Worm (Caenorhabditis elegans) whole organism, late embryonic: Measurements from ENCODE around the gene K02A6.4.
A peak's percentile ranks its signal among the peaks of the same experiment; 100 is the strongest.

Experiments
- C08G9.2 ChIP-seq: sonication (generic microtip); optimal IDR thresholded peaks from 2 replicates; lab custom pipeline; 2016; ENCODE audit warnings: mild to moderate bottlenecking, missing genetic modification characterization, moderate library complexity, missing compliant biosample characterization
- K02D7.2 ChIP-seq: sonication (generic microtip); optimal IDR thresholded peaks from 2 replicates; lab custom pipeline; 2017; ENCODE audit warnings: mild to moderate bottlenecking, missing genetic modification characterization, missing compliant biosample characterization
- ama-1 ChIP-seq: fragments of 150-350 bp; optimal IDR thresholded peaks from 2 replicates; lab custom pipeline; 2014
- ceh-2 ChIP-seq: sonication (generic microtip); optimal IDR thresholded peaks from 2 replicates; lab custom pipeline; 2016; ENCODE audit warnings: missing genotype, missing genetic modification characterization, missing compliant biosample characterization
- ceh-45 ChIP-seq: fragments of 200-800 bp; sonication (Bioruptor generic); IDR thresholded peaks from 2 replicates; pipeline ENCODE4 v1.3.6; 2022; ENCODE audit warnings: missing genetic modification reagents, missing genetic modification characterization, missing compliant biosample characterization
- elt-4 ChIP-seq: sonication (generic microtip); optimal IDR thresholded peaks from 2 replicates; lab custom pipeline; 2016; ENCODE audit warnings: missing genetic modification characterization, missing compliant biosample characterization
- fkh-6 ChIP-seq: sonication (generic microtip); optimal IDR thresholded peaks from 2 replicates; lab custom pipeline; 2016; ENCODE audit warnings: missing genetic modification characterization, missing compliant biosample characterization
- gmeb-2 ChIP-seq: sonication (generic microtip); optimal IDR thresholded peaks from 2 replicates; lab custom pipeline; 2016; ENCODE audit warnings: missing genetic modification characterization, inconsistent platforms, missing compliant biosample characterization
- hlh-6 ChIP-seq: sonication (generic microtip); optimal IDR thresholded peaks from 2 replicates; lab custom pipeline; 2016; ENCODE audit warnings: missing genotype, missing genetic modification characterization, missing compliant biosample characterization
- lim-6 ChIP-seq: sonication (generic microtip); optimal IDR thresholded peaks from 2 replicates; lab custom pipeline; 2016; ENCODE audit warnings: missing genetic modification characterization, missing compliant biosample characterization
- mec-3 ChIP-seq: sonication (generic microtip); optimal IDR thresholded peaks from 2 replicates; lab custom pipeline; 2016; ENCODE audit warnings: borderline replicate concordance, missing genetic modification characterization, missing compliant biosample characterization
- nfya-1 ChIP-seq: sonication (generic microtip); optimal IDR thresholded peaks from 2 replicates; lab custom pipeline; 2017; ENCODE audit warnings: missing genetic modification characterization, mild to moderate bottlenecking, missing compliant biosample characterization, antibody characterized with exemption, moderate library complexity
- npax-4 ChIP-seq: sonication (generic microtip); optimal IDR thresholded peaks from 2 replicates; lab custom pipeline; 2016; ENCODE audit warnings: missing genetic modification characterization, missing compliant biosample characterization
- pha-4 ChIP-seq: fragments of 150-350 bp; optimal IDR thresholded peaks from 2 replicates; lab custom pipeline; 2018; ENCODE audit warnings: missing biosample characterization, missing genetic modification reagents, missing genetic modification characterization
- syd-9 ChIP-seq: sonication (generic microtip); optimal IDR thresholded peaks from 2 replicates; lab custom pipeline; 2016; ENCODE audit warnings: mild to moderate bottlenecking, missing genetic modification characterization, moderate library complexity, missing compliant biosample characterization
- unc-42 ChIP-seq: sonication (generic microtip); optimal IDR thresholded peaks from 2 replicates; lab custom pipeline; 2016; ENCODE audit warnings: missing genotype, missing genetic modification characterization, missing compliant biosample characterization

The K02A6.4 gene

DNA sequence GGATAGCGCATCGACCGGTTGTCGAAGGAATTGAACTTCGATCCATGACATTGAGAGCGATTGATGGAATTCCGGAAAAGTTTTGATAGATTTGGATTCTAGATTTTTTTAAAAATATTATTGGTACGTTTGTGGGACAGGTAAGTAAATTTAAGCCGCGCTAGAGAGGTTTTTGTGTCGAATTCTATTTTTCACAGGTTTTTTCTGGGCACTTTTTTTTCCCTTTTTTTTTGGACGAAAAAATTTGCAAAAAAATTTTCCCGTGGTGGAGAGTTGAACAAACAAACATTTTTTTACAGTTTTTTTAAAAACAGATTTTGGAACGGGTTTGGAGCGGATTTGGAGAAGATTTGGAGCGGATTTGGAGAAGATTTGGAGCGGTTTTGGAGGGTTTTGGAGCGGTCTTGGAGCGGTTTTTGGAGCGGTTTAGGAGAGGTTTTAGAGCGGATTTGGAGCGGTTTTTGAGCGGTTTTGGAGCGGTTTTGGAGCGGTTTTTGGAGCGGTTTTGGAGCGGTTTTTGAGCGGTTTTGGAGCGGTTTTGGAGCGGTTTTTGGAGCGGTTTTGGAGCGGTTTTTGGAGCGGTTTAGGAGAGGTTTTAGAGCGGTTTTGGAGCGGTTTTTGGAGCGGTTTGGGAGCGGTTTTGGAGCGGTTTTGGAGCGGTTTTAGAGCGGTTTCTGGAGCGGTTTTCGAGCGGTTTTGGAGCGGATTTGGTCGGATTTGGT, 36.8 kb downstream of the K02A6.4 start, which contains the start of gene C17H11.4:
Gene C17H11.4, minus strand, starts transcription at position 51 of the 722 bp plus-strand sequence.
- TF ChIP-seq C08G9.2 (tag; lab: Kevin White, UChicago) (peak; percentile 16), ceh-45 (GFP tag; lab: Robert Waterston, UW) (peak; percentile 78), unc-42 (peak; percentile 15), fkh-6 (tag; lab: Kevin White, UChicago) (peak; percentile 54)

DNA sequence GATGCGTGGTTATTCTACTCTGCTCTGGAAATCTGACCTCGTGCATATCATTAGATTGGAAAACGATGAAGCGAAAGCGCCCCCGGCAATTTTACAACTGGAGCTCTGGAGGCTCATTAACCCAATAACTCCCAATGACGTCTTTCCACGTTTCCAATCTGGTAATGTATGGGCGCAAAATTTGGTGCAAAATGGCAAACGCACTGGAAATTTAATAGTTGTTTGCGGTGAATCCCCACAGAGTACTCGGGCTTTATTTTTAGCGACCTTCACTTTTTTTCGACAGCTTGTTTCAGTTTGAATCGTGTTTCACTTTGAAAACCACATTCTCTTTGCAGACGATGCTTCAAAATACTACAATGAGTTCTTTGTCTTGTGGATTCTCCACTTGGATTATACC, 44.9 kb downstream of the K02A6.4 start, which contains the start of gene C17H11.1:
Gene C17H11.1, plus strand, starts transcription at position 301 of the 400 bp plus-strand sequence.
- TF ChIP-seq mec-3 (tag; lab: Kevin White, UChicago) (no peak), hlh-6 (tag; lab: Kevin White, UChicago) (no peak), ama-1 (lab: Kevin White, UChicago) (no peak), ceh-2 (tag; lab: Kevin White, UChicago) (no peak), C08G9.2 (tag; lab: Kevin White, UChicago) (no peak), npax-4 (no peak), gmeb-2 (tag; lab: Kevin White, UChicago) (no peak), elt-4 (tag; lab: Kevin White, UChicago) (no peak), syd-9 (tag; lab: Kevin White, UChicago) (no peak)

DNA sequence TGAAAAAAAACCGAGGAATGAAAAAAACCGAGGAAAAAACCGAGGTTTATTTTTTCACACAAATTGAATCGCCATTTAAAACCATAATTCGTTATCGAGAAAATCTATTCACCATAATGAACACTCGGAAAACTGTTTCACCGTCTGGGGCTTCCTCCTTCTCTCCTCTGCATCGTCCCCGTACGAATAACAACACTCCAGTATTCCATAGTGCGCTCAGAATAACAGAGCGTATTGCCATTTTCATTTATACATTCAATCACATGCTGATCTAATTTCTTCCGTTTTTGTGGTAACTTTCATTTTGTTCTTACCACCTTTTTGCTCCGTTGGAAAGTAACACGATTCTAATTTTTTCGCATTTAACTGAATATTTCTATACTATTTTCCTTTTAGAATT, 49.0 kb downstream of the K02A6.4 start, which contains the start of gene C17H11.2:
Gene C17H11.2, plus strand, starts transcription at position 397 of the 400 bp plus-strand sequence.
- TF ChIP-seq fkh-6 (tag; lab: Kevin White, UChicago) = no peak
- TF ChIP-seq K02D7.2 (tag; lab: Kevin White, UChicago) = no peak
- peak; percentile 24 for TF ChIP-seq nfya-1 (tag; lab: Kevin White, UChicago)
- peak; percentile 39 for TF ChIP-seq unc-42
- no peak for TF ChIP-seq pha-4 (tag; lab: Kevin White, UChicago)
- TF ChIP-seq lim-6 (tag; lab: Kevin White, UChicago) = no peak
